Worm (Caenorhabditis elegans) whole organism, L4 larva: ENCODE results near the gene B0416.5.
A peak's percentile ranks its signal among the peaks of the same experiment; 100 is the strongest.

Experiments
- F10B5.3 ChIP-seq: sonication (generic microtip); optimal IDR thresholded peaks from 2 replicates; lab custom pipeline; 2016; ENCODE audit warnings: mild to moderate bottlenecking, missing genetic modification characterization, missing compliant biosample characterization
- F26F4.8 ChIP-seq: fragments of 200-800 bp; sonication (Bioruptor generic); conservative IDR thresholded peaks from 2 replicates; pipeline ENCODE4 v1.3.6; 2022; ENCODE audit warnings: missing genetic modification characterization, missing compliant biosample characterization
- F37D6.2 ChIP-seq: sonication (generic microtip); optimal IDR thresholded peaks from 2 replicates; lab custom pipeline; 2016; ENCODE audit warnings: mild to moderate bottlenecking, missing genetic modification characterization, missing compliant biosample characterization
- R02D3.7 ChIP-seq: fragments of 150-350 bp; sonication (generic microtip); optimal IDR thresholded peaks from 3 replicates; lab custom pipeline; 2014; ENCODE audit warnings: missing biosample characterization, missing genetic modification characterization
- T26A8.4 ChIP-seq: fragments of 200-800 bp; sonication (Bioruptor generic); IDR thresholded peaks from 2 replicates; pipeline ENCODE4 v1.3.6; 2022; ENCODE audit warnings: missing genetic modification characterization, missing compliant biosample characterization
- Y105C5A.15 ChIP-seq: fragments of 200-800 bp; sonication (Bioruptor generic); IDR thresholded peaks from 2 replicates; pipeline ENCODE4 v1.3.6; 2022; ENCODE audit warnings: missing genetic modification characterization, missing compliant biosample characterization
- Y5F2A.4 ChIP-seq: fragments of 200-800 bp; sonication (Bioruptor generic); optimal IDR thresholded peaks from 2 replicates; lab custom pipeline; 2018; ENCODE audit warnings: mild to moderate bottlenecking, missing genetic modification characterization, missing compliant biosample characterization
- Y75B8A.6 ChIP-seq: fragments of 200-800 bp; sonication (Bioruptor generic); IDR thresholded peaks from 2 replicates; pipeline ENCODE4 v1.3.6; 2022; ENCODE audit warnings: missing genetic modification reagents, missing genetic modification characterization, missing compliant biosample characterization
- ama-1 ChIP-seq: fragments of 150-350 bp; optimal IDR thresholded peaks from 2 replicates; lab custom pipeline; 2014; ENCODE audit warnings: inconsistent platforms, mixed read lengths
- arid-1 ChIP-seq: fragments of 200-800 bp; sonication (Bioruptor generic); conservative IDR thresholded peaks from 2 replicates; pipeline ENCODE4 v1.3.6; 2022; ENCODE audit warnings: missing genetic modification reagents, missing genetic modification characterization, missing compliant biosample characterization
- ceh-28 ChIP-seq: fragments of 150-350 bp; optimal IDR thresholded peaks from 2 replicates; lab custom pipeline; 2014; ENCODE audit warnings: missing biosample characterization, missing genetic modification reagents, missing genetic modification characterization
- ceh-32 ChIP-seq: sonication (generic microtip); optimal IDR thresholded peaks from 2 replicates; lab custom pipeline; 2016; ENCODE audit warnings: mild to moderate bottlenecking, missing genetic modification characterization, missing compliant biosample characterization; ENCODE audit not compliant: poor library complexity
- ceh-44 ChIP-seq: fragments of 200-800 bp; sonication (Bioruptor generic); IDR thresholded peaks from 2 replicates; pipeline ENCODE4 v1.3.6; 2022; ENCODE audit warnings: missing genetic modification reagents, missing genetic modification characterization, missing compliant biosample characterization
- ceh-62 ChIP-seq: sonication (generic microtip); optimal IDR thresholded peaks from 2 replicates; lab custom pipeline; 2017; ENCODE audit warnings: missing biosample characterization, missing genetic modification characterization
- ctbp-1 ChIP-seq: fragments of 200-800 bp; sonication (Bioruptor generic); IDR thresholded peaks from 2 replicates; pipeline ENCODE4 v1.3.6; 2022; ENCODE audit warnings: missing genetic modification reagents, missing genetic modification characterization, missing compliant biosample characterization
- daf-16 ChIP-seq, 3 experiments: sonication (generic microtip); optimal IDR thresholded peaks; 2 replicates each; lab custom pipeline; 2016 to 2017; ENCODE audit warnings: missing genetic modification characterization in 3 of 3, missing genetic modification reagents in 3 of 3, mild to moderate bottlenecking in 2 of 3, missing compliant biosample characterization in 2 of 3, missing biosample characterization in 1 of 3, moderate library complexity in 1 of 3
- daf-19 ChIP-seq: fragments of 200-800 bp; sonication (Bioruptor generic); conservative IDR thresholded peaks from 2 replicates; pipeline ENCODE4 v1.3.6; 2022; ENCODE audit warnings: missing genetic modification characterization, missing compliant biosample characterization
- dmd-6 ChIP-seq: fragments of 200-800 bp; sonication (Bioruptor generic); IDR thresholded peaks from 2 replicates; pipeline ENCODE4 v1.3.6; 2022; ENCODE audit warnings: missing genetic modification reagents, missing genetic modification characterization, missing compliant biosample characterization
- egl-27 ChIP-seq: sonication (generic microtip); optimal IDR thresholded peaks from 3 replicates; lab custom pipeline; 2017; ENCODE audit warnings: missing biosample characterization, missing genetic modification reagents, missing genetic modification characterization
- hlh-11 ChIP-seq: fragments of 200-800 bp; sonication (Bioruptor generic); optimal IDR thresholded peaks from 2 replicates; lab custom pipeline; 2018; ENCODE audit warnings: mild to moderate bottlenecking, missing genetic modification characterization, missing compliant biosample characterization
- hlh-30 ChIP-seq: sonication (generic microtip); optimal IDR thresholded peaks from 2 replicates; lab custom pipeline; 2017; ENCODE audit warnings: antibody characterized with exemption, mild to moderate bottlenecking, missing genetic modification characterization, missing compliant biosample characterization; ENCODE audit not compliant: insufficient read depth
- jun-1 ChIP-seq: fragments of 150-350 bp; optimal IDR thresholded peaks from 2 replicates; lab custom pipeline; 2014; ENCODE audit warnings: missing biosample characterization, missing genetic modification reagents, missing genetic modification characterization
- lin-15B ChIP-seq: fragments of 150-350 bp; sonication (generic microtip); optimal IDR thresholded peaks from 3 replicates; lab custom pipeline; 2014; ENCODE audit warnings: missing biosample characterization, missing genetic modification characterization
- mxl-3 ChIP-seq: fragments of 200-800 bp; sonication (Bioruptor generic); optimal IDR thresholded peaks from 2 replicates; lab custom pipeline; 2018; ENCODE audit warnings: mild to moderate bottlenecking, missing genetic modification characterization, missing compliant biosample characterization
- nhr-10 ChIP-seq: fragments of 150-350 bp; optimal IDR thresholded peaks from 2 replicates; lab custom pipeline; 2014; ENCODE audit warnings: missing biosample characterization, missing genetic modification characterization
- nhr-102 ChIP-seq: sonication (generic microtip); optimal IDR thresholded peaks from 2 replicates; lab custom pipeline; 2016; ENCODE audit warnings: mild to moderate bottlenecking, missing genetic modification characterization, moderate library complexity, missing compliant biosample characterization
- nhr-11 ChIP-seq: fragments of 150-350 bp; optimal IDR thresholded peaks from 2 replicates; lab custom pipeline; 2014; ENCODE audit warnings: missing biosample characterization, missing genetic modification characterization
- nhr-41 ChIP-seq: fragments of 200-800 bp; sonication (Bioruptor generic); IDR thresholded peaks from 2 replicates; pipeline ENCODE4 v1.3.6; 2022; ENCODE audit warnings: missing genetic modification reagents, missing genetic modification characterization, missing compliant biosample characterization
- nhr-48 ChIP-seq: sonication (generic microtip); optimal IDR thresholded peaks from 2 replicates; lab custom pipeline; 2016; ENCODE audit warnings: mild to moderate bottlenecking, missing genetic modification characterization, missing compliant biosample characterization
- nhr-76 ChIP-seq: fragments of 150-350 bp; optimal IDR thresholded peaks from 2 replicates; lab custom pipeline; 2014; ENCODE audit warnings: missing biosample characterization, missing genetic modification characterization
- pha-4 ChIP-seq, 2 experiments: fragments of 150-350 bp in 1 of 2; fragments of 200-800 bp in 1 of 2; sonication (Bioruptor generic) in 1 of 2; IDR thresholded peaks in 1 of 2; optimal IDR thresholded peaks in 1 of 2; 2 replicates each; pipeline versions ENCODE4 v1.3.6 to Lab custom; 2014 to 2022; ENCODE audit warnings: missing genetic modification characterization in 2 of 2, missing genetic modification reagents in 2 of 2, missing biosample characterization in 1 of 2, missing compliant biosample characterization in 1 of 2
- pqm-1 ChIP-seq: sonication (generic microtip); optimal IDR thresholded peaks from 2 replicates; lab custom pipeline; 2017; ENCODE audit warnings: missing biosample characterization, missing genetic modification characterization
- rbr-2 ChIP-seq: sonication (generic microtip); optimal IDR thresholded peaks from 2 replicates; lab custom pipeline; 2016; ENCODE audit warnings: missing genotype, missing genetic modification characterization, missing compliant biosample characterization
- sdz-12 ChIP-seq: fragments of 200-800 bp; sonication (Bioruptor generic); optimal IDR thresholded peaks from 2 replicates; lab custom pipeline; 2018; ENCODE audit warnings: mild to moderate bottlenecking, missing genetic modification characterization, missing compliant biosample characterization
- set-16 ChIP-seq: fragments of 200-800 bp; sonication (Bioruptor generic); IDR thresholded peaks from 2 replicates; pipeline ENCODE4 v1.3.6; 2022; ENCODE audit warnings: missing genetic modification reagents, missing genetic modification characterization, missing compliant biosample characterization
- spr-1 ChIP-seq: sonication (generic microtip); optimal IDR thresholded peaks from 2 replicates; lab custom pipeline; 2016; ENCODE audit warnings: mild to moderate bottlenecking, missing genetic modification characterization, missing compliant biosample characterization
- tra-1 ChIP-seq: fragments of 200-800 bp; sonication (Bioruptor generic); IDR thresholded peaks from 2 replicates; pipeline ENCODE4 v1.3.6; 2022; ENCODE audit warnings: missing genetic modification reagents, missing genetic modification characterization, missing compliant biosample characterization
- unc-62 ChIP-seq, 3 experiments: fragments of 150-350 bp in 1 of 3; sonication (generic microtip); optimal IDR thresholded peaks in 2 of 3; peaks in 1 of 3; 1 replicate in 1 of 3; 2 replicates in 2 of 3; lab custom pipeline; 2014 to 2017; ENCODE audit warnings: missing biosample characterization in 3 of 3, missing genetic modification characterization in 3 of 3, missing genetic modification reagents in 3 of 3, missing genotype in 1 of 3
- vab-7 ChIP-seq: fragments of 200-800 bp; sonication (Bioruptor generic); IDR thresholded peaks from 2 replicates; pipeline ENCODE4 v1.3.6; 2022; ENCODE audit warnings: missing genetic modification reagents, missing genetic modification characterization, missing compliant biosample characterization
- zag-1 ChIP-seq: fragments of 150-350 bp; optimal IDR thresholded peaks from 2 replicates; lab custom pipeline; 2014; ENCODE audit warnings: missing biosample characterization, missing genetic modification characterization
- zfp-3 ChIP-seq: fragments of 200-800 bp; sonication (Bioruptor generic); conservative IDR thresholded peaks from 2 replicates; pipeline ENCODE4 v1.3.6; 2022; ENCODE audit warnings: missing genetic modification reagents, missing genetic modification characterization, missing compliant biosample characterization

The B0416.5 gene

DNA sequence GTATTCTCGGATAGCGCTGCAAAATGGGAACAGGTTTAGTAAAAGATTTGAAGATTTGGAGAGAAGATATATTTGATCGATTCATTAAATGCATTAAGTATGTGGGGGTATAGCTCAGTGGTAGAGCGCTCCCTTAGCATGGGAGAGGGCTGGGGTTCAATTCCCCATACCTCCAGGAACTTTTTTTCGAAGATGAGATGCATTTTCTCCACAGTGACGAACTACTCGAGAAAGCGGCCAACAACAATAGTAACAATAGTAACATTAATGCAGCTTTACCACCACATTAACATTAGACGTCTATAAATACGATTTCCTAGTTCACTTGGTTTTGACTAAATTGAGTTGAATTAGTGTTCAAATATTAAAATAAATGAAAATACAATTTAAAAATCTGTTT, 32.9 kb downstream of the B0416.5 start (continued):
- TF ChIP-seq hlh-11 (tag; lab: Kevin White, UChicago): peak; percentile 23
- no peak for TF ChIP-seq F37D6.2 (tag; lab: Kevin White, UChicago)
- TF ChIP-seq F10B5.3: peak; percentile 38
- TF ChIP-seq jun-1: no peak
- no peak for TF ChIP-seq unc-62 (GFP tag; optimal IDR thresholded peaks at IDR 0.05 in 1 of 2; lab: Kevin White, UChicago)
- TF ChIP-seq unc-62 (tag; optimal IDR thresholded peaks at IDR 0.05; lab: Kevin White, UChicago): no peak
- no peak for TF ChIP-seq tra-1 (GFP tag; lab: Robert Waterston, UW)
- TF ChIP-seq sdz-12 (GFP tag; lab: Kevin White, UChicago): no peak
- peak; percentile 27 to 61 for TF ChIP-seq daf-16 (GFP tag; optimal IDR thresholded peaks at IDR 0.05; lab: Kevin White, UChicago)
- no peak for TF ChIP-seq daf-16 (tag; optimal IDR thresholded peaks at IDR 0.05; lab: Kevin White, UChicago)
- TF ChIP-seq lin-15B: no peak
- TF ChIP-seq pqm-1: no peak
- TF ChIP-seq daf-19 (GFP tag; lab: Robert Waterston, UW): 0 out of 2 replicates have a peak, but pooled peaks have one; percentile 24

- TF ChIP-seq ceh-62 (tag; lab: Kevin White, UChicago) (no peak), zfp-3 (GFP tag; lab: Robert Waterston, UW) (no peak), unc-62 (GFP tag; optimal IDR thresholded peaks at IDR 0.05 in 1 of 2; lab: Kevin White, UChicago) (no peak), unc-62 (tag; optimal IDR thresholded peaks at IDR 0.05; lab: Kevin White, UChicago) (no peak), dmd-6 (GFP tag; lab: Robert Waterston, UW) (no peak), egl-27 (tag; lab: Kevin White, UChicago) (no peak), Y75B8A.6 (no peak), F26F4.8 (GFP tag; lab: Robert Waterston, UW) (no peak), pha-4 (GFP tag; IDR thresholded peaks at IDR 0.05; lab: Robert Waterston, UW) (no peak), pha-4 (tag; optimal IDR thresholded peaks at IDR 0.05; lab: Kevin White, UChicago) (no peak), F10B5.3 (no peak), tra-1 (GFP tag; lab: Robert Waterston, UW) (no peak), nhr-41 (GFP tag; lab: Robert Waterston, UW) (no peak), ceh-44 (no peak), F37D6.2 (tag; lab: Kevin White, UChicago) (no peak), zag-1 (tag; lab: Kevin White, UChicago) (no peak), ctbp-1 (no peak), daf-19 (GFP tag; lab: Robert Waterston, UW) (no peak), nhr-11 (tag; lab: Kevin White, UChicago) (no peak), nhr-76 (tag; lab: Kevin White, UChicago) (no peak), arid-1 (GFP tag; lab: Robert Waterston, UW) (no peak), hlh-30 (no peak)
- TF ChIP-seq, all 104 proteins: peak for 0
These were observed 36.1 kb downstream of the B0416.5 start, which contains the start of gene col-175 for ce11 chrX:9234518-9234917. Gene col-175 (minus strand): TSS chrX:9234618.

- no peak for TF ChIP-seq unc-62 (GFP tag; optimal IDR thresholded peaks at IDR 0.05 in 1 of 2; lab: Kevin White, UChicago)
- no peak for TF ChIP-seq unc-62 (tag; optimal IDR thresholded peaks at IDR 0.05; lab: Kevin White, UChicago)
- peak; percentile 5 for TF ChIP-seq mxl-3 (GFP tag; lab: Kevin White, UChicago)
- TF ChIP-seq Y5F2A.4 (GFP tag; lab: Kevin White, UChicago): peak; percentile 4
- TF ChIP-seq Y105C5A.15 (GFP tag; lab: Robert Waterston, UW): no peak
- peak; percentile 57 for TF ChIP-seq T26A8.4 (GFP tag; lab: Robert Waterston, UW)
- peak; percentile 94 for TF ChIP-seq set-16
- no peak for TF ChIP-seq ceh-44
- TF ChIP-seq daf-19 (GFP tag; lab: Robert Waterston, UW): no peak
- peak; percentile 22 for TF ChIP-seq nhr-48 (tag; lab: Kevin White, UChicago)
- TF ChIP-seq nhr-102 (tag; lab: Kevin White, UChicago): peak; percentile 49
- no peak for TF ChIP-seq ceh-32
- TF ChIP-seq ceh-28 (tag; lab: Kevin White, UChicago): no peak
- TF ChIP-seq ama-1 (lab: Kevin White, UChicago): no peak
- no peak for TF ChIP-seq nhr-76 (tag; lab: Kevin White, UChicago)
- no peak for TF ChIP-seq vab-7 (GFP tag; lab: Robert Waterston, UW)
- TF ChIP-seq spr-1 (tag; lab: Kevin White, UChicago): peak; percentile 27
- TF ChIP-seq nhr-10: no peak
- TF ChIP-seq R02D3.7 (tag; lab: Kevin White, UChicago): no peak
- TF ChIP-seq rbr-2 (tag; lab: Kevin White, UChicago): no peak
- TF ChIP-seq, all 104 proteins: peak for 7
These were observed 36.8 kb downstream of the B0416.5 start for ce11 chrX:9233805-9234204.
